Fruit fly (Drosophila melanogaster) whole organism, embryonic: ENCODE results near the gene CG42726.

ENCODE experiments used
- Ada2b ChIP-seq: fragments of 200-800 bp; sonication (Bioruptor generic); IDR thresholded peaks from 2 replicates; pipeline ENCODE4 v1.3.6; 2022; ENCODE audit warnings: missing biosample characterization, missing genetic modification characterization
- Atf6 ChIP-seq: fragments of 200-800 bp; sonication (Bioruptor generic); IDR thresholded peaks from 2 replicates; pipeline ENCODE4 v1.3.6; 2022; ENCODE audit warnings: missing biosample characterization, missing genetic modification characterization
- Bdp1 ChIP-seq: fragments of 200-800 bp; sonication (Bioruptor generic); optimal IDR thresholded peaks from 3 replicates; lab custom pipeline; 2016; ENCODE audit warnings: missing biosample characterization, missing genetic modification characterization
- CG10321 ChIP-seq: fragments of 200-800 bp; sonication (Bioruptor generic); IDR thresholded peaks from 2 replicates; pipeline ENCODE4 v1.3.6; 2022; ENCODE audit warnings: missing biosample characterization, missing genetic modification characterization
- CG10979 ChIP-seq: fragments of 200-800 bp; sonication (Bioruptor generic); optimal IDR thresholded peaks from 2 replicates; lab custom pipeline; 2018; ENCODE audit warnings: missing biosample characterization, mild to moderate bottlenecking, missing genetic modification characterization, moderate library complexity
- CG11695 ChIP-seq: fragments of 200-800 bp; sonication (Bioruptor generic); IDR thresholded peaks from 3 replicates; pipeline ENCODE4 v1.3.6; 2022; ENCODE audit warnings: missing biosample characterization, missing genetic modification characterization
- CG14014 ChIP-seq: fragments of 200-800 bp; sonication (Bioruptor generic); IDR thresholded peaks from 2 replicates; pipeline ENCODE4 v1.3.6; 2022; ENCODE audit warnings: missing biosample characterization, missing genetic modification characterization
- CG14710 ChIP-seq: fragments of 200-800 bp; sonication (Bioruptor generic); optimal IDR thresholded peaks from 3 replicates; lab custom pipeline; 2019; ENCODE audit warnings: missing biosample characterization, mild to moderate bottlenecking, missing genetic modification characterization, moderate library complexity
- CG15011 ChIP-seq: fragments of 200-800 bp; sonication (Bioruptor generic); optimal IDR thresholded peaks from 3 replicates; lab custom pipeline; 2018; ENCODE audit warnings: missing biosample characterization, mild to moderate bottlenecking, missing genetic modification characterization
- CG18262 ChIP-seq: fragments of 200-800 bp; optimal IDR thresholded peaks from 3 replicates; lab custom pipeline; 2019; ENCODE audit warnings: missing biosample characterization, mild to moderate bottlenecking, missing genetic modification characterization, moderate library complexity
- CG18476 ChIP-seq: fragments of 200-800 bp; sonication (Bioruptor generic); optimal IDR thresholded peaks from 2 replicates; lab custom pipeline; 2016; ENCODE audit warnings: missing biosample characterization, mild to moderate bottlenecking, missing genetic modification characterization
- CG32532 ChIP-seq: fragments of 200-800 bp; sonication (Bioruptor generic); IDR thresholded peaks from 2 replicates; pipeline ENCODE4 v1.3.6; 2022; ENCODE audit warnings: missing biosample characterization, missing genetic modification characterization
- CG32767 ChIP-seq: fragments of 200-800 bp; sonication (Bioruptor generic); IDR thresholded peaks from 2 replicates; pipeline ENCODE4 v1.3.6; 2022; ENCODE audit warnings: missing biosample characterization, missing genetic modification characterization
- CG32772 ChIP-seq: fragments of 200-800 bp; sonication (Bioruptor generic); IDR thresholded peaks from 2 replicates; pipeline ENCODE4 v1.3.6; 2022; ENCODE audit warnings: missing biosample characterization, missing genetic modification characterization
- CG6683 ChIP-seq: fragments of 200-800 bp; sonication (Bioruptor generic); optimal IDR thresholded peaks from 2 replicates; lab custom pipeline; 2017; ENCODE audit warnings: missing biosample characterization, mild to moderate bottlenecking, missing genetic modification characterization, missing genetic modification reagents
- CG6689 ChIP-seq: fragments of 200-800 bp; sonication (Bioruptor generic); IDR thresholded peaks from 2 replicates; pipeline ENCODE4 v1.3.6; 2022; ENCODE audit warnings: missing biosample characterization, missing genetic modification characterization
- CG7556 ChIP-seq: fragments of 200-800 bp; sonication (Bioruptor generic); optimal IDR thresholded peaks from 2 replicates; lab custom pipeline; 2017; ENCODE audit warnings: missing biosample characterization, mild to moderate bottlenecking, missing genetic modification characterization
- CG8924 ChIP-seq: fragments of 200-800 bp; optimal IDR thresholded peaks from 3 replicates; lab custom pipeline; 2019; ENCODE audit warnings: missing biosample characterization, mild to moderate bottlenecking, missing genetic modification characterization, moderate library complexity
- CG9215 ChIP-seq: fragments of 200-800 bp; sonication (Bioruptor generic); IDR thresholded peaks from 2 replicates; pipeline ENCODE4 v1.3.6; 2022; ENCODE audit warnings: missing biosample characterization, missing genetic modification characterization
- CG9727 ChIP-seq: fragments of 200-800 bp; sonication (Bioruptor generic); optimal IDR thresholded peaks from 3 replicates; lab custom pipeline; 2017; ENCODE audit warnings: missing biosample characterization, mild to moderate bottlenecking, missing genetic modification characterization
- CG9817 ChIP-seq: fragments of 200-800 bp; sonication (Bioruptor generic); optimal IDR thresholded peaks from 2 replicates; lab custom pipeline; 2018; ENCODE audit warnings: missing biosample characterization, mild to moderate bottlenecking, missing genetic modification characterization, moderate library complexity
- Drgx ChIP-seq: fragments of 200-800 bp; sonication (Bioruptor generic); IDR thresholded peaks from 2 replicates; pipeline ENCODE4 v1.3.6; 2022; ENCODE audit warnings: missing biosample characterization, missing genetic modification characterization
- Ets65A ChIP-seq: fragments of 200-800 bp; sonication (Bioruptor generic); peaks from one replicate; lab custom pipeline; 2016; ENCODE audit warnings: missing biosample characterization, missing genetic modification characterization
- Fer1 ChIP-seq: fragments of 200-800 bp; sonication (Bioruptor generic); optimal IDR thresholded peaks from 2 replicates; lab custom pipeline; 2017; ENCODE audit warnings: missing biosample characterization, mild to moderate bottlenecking, missing genetic modification characterization
- Mad ChIP-seq: fragments of 200-800 bp; sonication (Bioruptor generic); optimal IDR thresholded peaks from 2 replicates; lab custom pipeline; 2016; ENCODE audit warnings: missing biosample characterization, missing genetic modification characterization
- Med ChIP-seq: fragments of 200-800 bp; sonication (Bioruptor generic); peaks from one replicate; lab custom pipeline; 2016; ENCODE audit warnings: missing biosample characterization, missing genetic modification characterization, mild to moderate bottlenecking, inconsistent platforms, moderate library complexity
- PHDP ChIP-seq: fragments of 200-800 bp; sonication (Bioruptor generic); optimal IDR thresholded peaks from 3 replicates; lab custom pipeline; 2018; ENCODE audit warnings: missing biosample characterization, mild to moderate bottlenecking, missing genetic modification characterization, moderate library complexity
- Ptx1 ChIP-seq: fragments of 200-800 bp; sonication (Bioruptor generic); IDR thresholded peaks from 2 replicates; pipeline ENCODE4 v1.3.6; 2022; ENCODE audit warnings: missing biosample characterization, missing genetic modification characterization
- Xbp1 ChIP-seq: fragments of 200-800 bp; sonication (Bioruptor generic); optimal IDR thresholded peaks from 3 replicates; lab custom pipeline; 2016; ENCODE audit warnings: missing biosample characterization, mild to moderate bottlenecking, missing genetic modification characterization
- Xrp1 ChIP-seq: fragments of 200-800 bp; sonication (Bioruptor generic); IDR thresholded peaks from 2 replicates; pipeline ENCODE4 v1.3.6; 2022; ENCODE audit warnings: missing biosample characterization, missing genetic modification characterization
- dmrt11E ChIP-seq: fragments of 200-800 bp; sonication (Bioruptor generic); optimal IDR thresholded peaks from 3 replicates; lab custom pipeline; 2018; ENCODE audit warnings: missing biosample characterization, mild to moderate bottlenecking, missing genetic modification characterization, moderate library complexity
- esg ChIP-seq: fragments of 200-800 bp; sonication (Bioruptor generic); conservative IDR thresholded peaks from 2 replicates; pipeline ENCODE4 v1.3.6; 2022; ENCODE audit warnings: missing biosample characterization, missing genetic modification characterization
- fd96Cb ChIP-seq: fragments of 200-800 bp; sonication (Bioruptor generic); optimal IDR thresholded peaks from 2 replicates; lab custom pipeline; 2018; ENCODE audit warnings: missing biosample characterization, mild to moderate bottlenecking, missing genetic modification characterization, moderate library complexity
- gem ChIP-seq: fragments of 200-800 bp; sonication (Bioruptor generic); optimal IDR thresholded peaks from 2 replicates; lab custom pipeline; 2019; ENCODE audit warnings: missing biosample characterization, mild to moderate bottlenecking, missing genetic modification characterization, moderate library complexity
- gt ChIP-seq: fragments of 200-800 bp; sonication (Bioruptor generic); IDR thresholded peaks from 2 replicates; pipeline ENCODE4 v1.3.6; 2022; ENCODE audit warnings: missing biosample characterization, missing genetic modification characterization
- hkb ChIP-seq, 2 experiments: fragments of 200-800 bp in 1 of 2; fragments of >200 bp in 1 of 2; sonication (Bioruptor generic) in 1 of 2; IDR thresholded peaks in 1 of 2; optimal IDR thresholded peaks in 1 of 2; 2 replicates each; pipeline versions ENCODE4 v1.3.6 to Lab custom; 2017 to 2022; ENCODE audit warnings: missing biosample characterization in 1 of 2, missing genetic modification characterization in 1 of 2
- klu ChIP-seq: fragments of 200-800 bp; sonication (Bioruptor generic); IDR thresholded peaks from 2 replicates; pipeline ENCODE4 v1.3.6; 2022; ENCODE audit warnings: missing biosample characterization, missing genetic modification characterization
- lilli ChIP-seq: fragments of 200-800 bp; sonication (Bioruptor generic); optimal IDR thresholded peaks from 3 replicates; lab custom pipeline; 2016; ENCODE audit warnings: missing biosample characterization, missing genetic modification characterization
- nmo ChIP-seq: fragments of 200-800 bp; sonication (Bioruptor generic); optimal IDR thresholded peaks from 2 replicates; lab custom pipeline; 2018; ENCODE audit warnings: missing biosample characterization, mild to moderate bottlenecking, missing genetic modification characterization, moderate library complexity
- pan ChIP-seq, 4 experiments: fragments of >200 bp in 3 of 4; fragments of 200-800 bp in 1 of 4; sonication (Bioruptor generic) in 1 of 4; optimal IDR thresholded peaks in 3 of 4; IDR thresholded peaks in 1 of 4; 2 replicates each; pipeline versions ENCODE4 v1.3.6 to Lab custom; 2017 to 2022; ENCODE audit warnings: missing biosample characterization in 2 of 4, missing genetic modification characterization in 2 of 4, mixed read lengths in 1 of 4
- phol ChIP-seq: fragments of 200-800 bp; sonication (Bioruptor generic); optimal IDR thresholded peaks from 3 replicates; lab custom pipeline; 2018; ENCODE audit warnings: missing biosample characterization, mild to moderate bottlenecking, missing genetic modification characterization, moderate library complexity
- ranshi ChIP-seq: fragments of 200-800 bp; sonication (Bioruptor generic); IDR thresholded peaks from 2 replicates; pipeline ENCODE4 v1.3.6; 2022; ENCODE audit warnings: missing biosample characterization, missing genetic modification characterization
- sens ChIP-seq: fragments of 200-800 bp; sonication (Bioruptor generic); peaks from one replicate; lab custom pipeline; 2016; ENCODE audit warnings: missing biosample characterization, missing genetic modification characterization
- seq ChIP-seq: fragments of 200-800 bp; sonication (Bioruptor generic); IDR thresholded peaks from 2 replicates; pipeline ENCODE4 v1.3.6; 2022; ENCODE audit warnings: missing biosample characterization, missing genetic modification characterization
- slbo ChIP-seq: fragments of 200-800 bp; sonication (Bioruptor generic); IDR thresholded peaks from 2 replicates; pipeline ENCODE4 v1.3.6; 2022; ENCODE audit warnings: missing biosample characterization, missing genetic modification characterization
- ssp ChIP-seq: fragments of 200-800 bp; sonication (Bioruptor generic); IDR thresholded peaks from 2 replicates; pipeline ENCODE4 v1.3.6; 2022; ENCODE audit warnings: missing biosample characterization, missing genetic modification characterization
- stc ChIP-seq: fragments of 200-800 bp; sonication (Bioruptor generic); IDR thresholded peaks from 2 replicates; pipeline ENCODE4 v1.3.6; 2022; ENCODE audit warnings: missing biosample characterization, missing genetic modification characterization
- tgo ChIP-seq: fragments of 200-800 bp; sonication (Bioruptor generic); IDR thresholded peaks from 3 replicates; pipeline ENCODE4 v1.3.6; 2022; ENCODE audit warnings: missing biosample characterization, missing genetic modification characterization
- ttk ChIP-seq: fragments of 200-800 bp; sonication (Bioruptor generic); IDR thresholded peaks from 2 replicates; pipeline ENCODE4 v2.1.2; 2022; ENCODE audit warnings: missing biosample characterization, missing genetic modification characterization
- unpg ChIP-seq: fragments of 200-800 bp; sonication (Bioruptor generic); optimal IDR thresholded peaks from 3 replicates; lab custom pipeline; 2018; ENCODE audit warnings: missing biosample characterization, mild to moderate bottlenecking, missing genetic modification characterization, moderate library complexity

Gene CG42726

DNA sequence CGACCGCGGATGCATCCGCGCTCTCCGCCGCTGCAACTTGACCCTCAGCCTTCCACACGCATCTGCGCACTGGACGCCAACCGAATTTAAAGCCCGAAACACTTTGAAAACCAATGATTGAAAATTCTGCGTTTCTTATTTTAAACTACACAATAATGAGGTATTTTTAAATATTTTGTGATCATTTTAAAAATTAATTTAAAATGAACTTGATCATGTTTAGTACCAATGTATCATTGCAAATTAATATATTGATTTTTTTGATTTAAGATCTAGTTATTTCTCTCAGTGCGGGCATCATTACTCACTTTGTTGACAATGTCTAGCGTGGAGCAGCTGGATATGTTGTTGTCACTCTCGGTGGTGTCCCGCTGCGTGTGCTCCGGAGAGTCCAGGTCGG is 19.0 kb downstream of the CG42726 start (continued):
- peak; percentile 28 for TF ChIP-seq Xbp1 (GFP tag; lab: Kevin White, UChicago)
- peak; percentile 67 for TF ChIP-seq seq (GFP tag; lab: Robert Waterston, UW)
- peak; percentile 4 for TF ChIP-seq lilli (GFP tag; lab: Kevin White, UChicago)
- peak; percentile 44 for TF ChIP-seq CG10979
- TF ChIP-seq slbo (GFP tag; lab: Robert Waterston, UW): peak; percentile 66
- TF ChIP-seq CG11695: peak; percentile 61; the same call in 2 of the 3 replicates
- TF ChIP-seq CG9727 (GFP tag; lab: Kevin White, UChicago): peak; percentile 37
- TF ChIP-seq CG8924: peak; percentile 9
- TF ChIP-seq CG9215: no peak
- TF ChIP-seq CG14710 (tag; lab: Kevin White, UChicago): peak; percentile 23
- peak; percentile 29 for TF ChIP-seq Med (GFP tag; lab: Kevin White, UChicago)
- TF ChIP-seq nmo (GFP tag; lab: Kevin White, UChicago): peak; percentile 31
- peak; percentile 42; the same call in 1 of the 2 replicates for TF ChIP-seq CG32772
- peak; percentile 63 for TF ChIP-seq PHDP (tag; lab: Kevin White, UChicago)
- TF ChIP-seq Ptx1 (GFP tag; lab: Robert Waterston, UW): peak; percentile 39; the same call in 1 of the 2 replicates
- TF ChIP-seq esg: peak; percentile 45; the same call in 1 of the 2 replicates
- TF ChIP-seq CG18262 (tag; lab: Kevin White, UChicago): peak; percentile 47
- peak; percentile 59 for TF ChIP-seq tgo (GFP tag; lab: Robert Waterston, UW)
- TF ChIP-seq CG14014: peak; percentile 49; the same call in 1 of the 2 replicates
- peak; percentile 39 for TF ChIP-seq CG9817 (tag; lab: Kevin White, UChicago)
- TF ChIP-seq sens: peak; percentile 75
- peak; percentile 20; the same call in 1 of the 2 replicates for TF ChIP-seq Ada2b (GFP tag; lab: Robert Waterston, UW)
- peak; percentile 29 for TF ChIP-seq fd96Cb (tag; lab: Kevin White, UChicago)
- TF ChIP-seq CG18476 (GFP tag; lab: Kevin White, UChicago): peak; percentile 4
- TF ChIP-seq ttk (GFP tag; lab: Robert Waterston, UW): peak; percentile 18; the same call in 1 of the 2 replicates
- TF ChIP-seq Drgx (GFP tag; lab: Robert Waterston, UW): peak; percentile 64
- 0 out of 2 replicates have a peak, but pooled peaks have one; percentile 29 for TF ChIP-seq CG6689 (GFP tag; lab: Robert Waterston, UW)
- TF ChIP-seq Xrp1 (GFP tag; lab: Robert Waterston, UW): peak; percentile 41; the same call in 1 of the 2 replicates
- no peak for TF ChIP-seq hkb (optimal IDR thresholded peaks at IDR 0.05; lab: Kevin White, UChicago)
- TF ChIP-seq hkb (GFP tag; IDR thresholded peaks at IDR 0.05; lab: Robert Waterston, UW): peak; percentile 63
- TF ChIP-seq klu (GFP tag; lab: Robert Waterston, UW): no peak
- no peak for TF ChIP-seq Bdp1 (GFP tag; lab: Kevin White, UChicago)
- peak; percentile 68 for TF ChIP-seq Ets65A (GFP tag; lab: Kevin White, UChicago)
- TF ChIP-seq dmrt11E (tag; lab: Kevin White, UChicago): peak; percentile 15
- TF ChIP-seq Mad (GFP tag; lab: Kevin White, UChicago): no peak
- no peak for TF ChIP-seq pan (optimal IDR thresholded peaks at IDR 0.05; lab: Kevin White, UChicago)
- TF ChIP-seq pan (GFP tag; optimal IDR thresholded peaks at IDR 0.05 in 1 of 2, IDR thresholded peaks at IDR 0.05 in 1 of 2): peak in 1 of 2 experiments; percentile 65
- TF ChIP-seq gt (GFP tag; lab: Robert Waterston, UW): no peak
- TF ChIP-seq CG32767 (GFP tag; lab: Robert Waterston, UW): peak; percentile 9; the same call in 1 of the 2 replicates
- TF ChIP-seq ranshi: peak; percentile 41; the same call in 1 of the 2 replicates
- peak; percentile 74 for TF ChIP-seq unpg (GFP tag; lab: Kevin White, UChicago)
- TF ChIP-seq CG32532 (GFP tag; lab: Robert Waterston, UW): peak; percentile 37; the same call in 1 of the 2 replicates
- 0 out of 2 replicates have a peak, but pooled peaks have one; percentile 8 for TF ChIP-seq CG10321 (GFP tag; lab: Robert Waterston, UW)
- no peak for TF ChIP-seq CG15011
- TF ChIP-seq ssp (GFP tag; lab: Robert Waterston, UW): 0 out of 2 replicates have a peak, but pooled peaks have one; percentile 27
- 0 out of 2 replicates have a peak, but pooled peaks have one; percentile 27 for TF ChIP-seq stc
- TF ChIP-seq gem: peak; percentile 82
- TF ChIP-seq CG7556 (GFP tag; lab: Kevin White, UChicago): peak; percentile 73
- 0 out of 2 replicates have a peak, but pooled peaks have one; percentile 10 for TF ChIP-seq Atf6 (GFP tag; lab: Robert Waterston, UW)
- TF ChIP-seq Fer1 (GFP tag; lab: Kevin White, UChicago): peak; percentile 59
- peak; percentile 32 for TF ChIP-seq phol (tag; lab: Kevin White, UChicago)
- peak; percentile 8 for TF ChIP-seq CG6683
